Worm (Caenorhabditis elegans) whole organism, L1 larva: ENCODE measurements around the gene C55A6.11.

Experiments used
- efl-3 ChIP-seq: fragments of 200-800 bp; sonication (Bioruptor generic); optimal IDR thresholded peaks from 2 replicates; lab custom pipeline; 2018; ENCODE audit warnings: mild to moderate bottlenecking, missing genetic modification characterization, missing compliant biosample characterization
- mep-1 ChIP-seq: fragments of 150-350 bp; optimal IDR thresholded peaks from 2 replicates; lab custom pipeline; 2014; ENCODE audit warnings: missing biosample characterization, missing genetic modification characterization

ce11 chrV:11485558-11485957 is 34.8 kb upstream of the C55A6.11 start, which contains the start of gene srh-1:
- TF ChIP-seq efl-3 (GFP tag; lab: Kevin White, UChicago), result no peak
- TF ChIP-seq mep-1 (tag; lab: Kevin White, UChicago), result no peak
